Worm (Caenorhabditis elegans): ENCODE results near the gene K10B2.4.
A peak's percentile ranks its signal among the peaks of the same experiment; 100 is the strongest.

Gene K10B2.4

ce11 chrII:6347341-6348118 lies 13.2 kb downstream of the K10B2.4 start, which contains the start of gene lgg-1 (continued):
- TF ChIP-seq egl-44 (GFP tag; IDR thresholded peaks at IDR 0.05) (no peak; the same call in 1 of the 2 replicates), nhr-27 (tag; optimal IDR thresholded peaks at IDR 0.05) (no peak), somi-1 (GFP tag; optimal IDR thresholded peaks at IDR 0.05) (no peak), unc-130 (GFP tag; optimal IDR thresholded peaks at IDR 0.05) (no peak), ceh-91 (GFP tag; IDR thresholded peaks at IDR 0.05) (no peak), ccch-3 (GFP tag; optimal IDR thresholded peaks at IDR 0.05) (no peak), sdz-38 (tag; optimal IDR thresholded peaks at IDR 0.05) (no peak), attf-3 (GFP tag; conservative IDR thresholded peaks at IDR 0.05) (no peak), F52B5.7 (tag; optimal IDR thresholded peaks at IDR 0.05) (peak; percentile 56), tlf-1 (GFP tag; optimal IDR thresholded peaks at IDR 0.05) (no peak), egl-18 (GFP tag; IDR thresholded peaks at IDR 0.05) (0 out of 2 replicates have a peak, but pooled peaks have one; percentile 28), ztf-3 (GFP tag; optimal IDR thresholded peaks at IDR 0.05) (peak; percentile 54), hmg-20 (GFP tag; IDR thresholded peaks at IDR 0.05) (peak; percentile 6; the same call in 1 of the 2 replicates), snpc-1.1 (tag; optimal IDR thresholded peaks at IDR 0.05; ENCODE audit: insufficient read depth) (no peak), mel-28 (tag; optimal IDR thresholded peaks at IDR 0.05; ENCODE audit: borderline replicate concordance) (no peak), B0261.1 (tag; optimal IDR thresholded peaks at IDR 0.05) (no peak), lag-1 (GFP tag; IDR thresholded peaks at IDR 0.05) (0 out of 2 replicates have a peak, but pooled peaks have one; percentile 35), Y56A3A.18 (GFP tag; IDR thresholded peaks at IDR 0.05) (no peak), B0336.3 (GFP tag; IDR thresholded peaks at IDR 0.05) (no peak; the same call in 1 of the 2 replicates), sea-2 (GFP tag; IDR thresholded peaks at IDR 0.05) (no peak), Y95B8A.8 (GFP tag; IDR thresholded peaks at IDR 0.05) (peak; percentile 72), F57A8.1 (GFP tag; optimal IDR thresholded peaks at IDR 0.05) (peak; percentile 0), D2030.7 (GFP tag; IDR thresholded peaks at IDR 0.05) (no peak), hrde-1 (tag; optimal IDR thresholded peaks at IDR 0.05; ENCODE audit: borderline replicate concordance) (no peak), unc-62 (GFP tag; optimal IDR thresholded peaks at IDR 0.05) (no peak), lin-40 (tag; optimal IDR thresholded peaks at IDR 0.05) (peak; percentile 11), mes-4 (tag; optimal IDR thresholded peaks at IDR 0.05) (no peak), efl-1 (GFP tag; optimal IDR thresholded peaks at IDR 0.05) (no peak), hsf-1 (GFP tag; IDR thresholded peaks at IDR 0.05) (no peak), T07F8.4 (tag; optimal IDR thresholded peaks at IDR 0.05) (no peak), F57C9.4 (tag; optimal IDR thresholded peaks at IDR 0.05) (no peak), hlh-26 (GFP tag; conservative IDR thresholded peaks at IDR 0.05) (no peak), let-607 (tag; optimal IDR thresholded peaks at IDR 0.05) (peak in 1 of 2 experiments; percentile 38), nhr-90 (tag; optimal IDR thresholded peaks at IDR 0.05) (peak; percentile 28), ztf-22 (GFP tag; optimal IDR thresholded peaks at IDR 0.05) (no peak), nfyb-1 (GFP tag; IDR thresholded peaks at IDR 0.05) (peak; percentile 79), madf-8 (GFP tag; conservative IDR thresholded peaks at IDR 0.05) (no peak), C17E4.6 (GFP tag; IDR thresholded peaks at IDR 0.05) (no peak; the same call in 1 of the 2 replicates), ceh-58 (GFP tag; IDR thresholded peaks at IDR 0.05) (no peak), Y53F4B.3 (GFP tag; IDR thresholded peaks at IDR 0.05) (no peak), zim-3 (tag; optimal IDR thresholded peaks at IDR 0.05) (peak; percentile 57), mcd-1 (GFP tag; IDR thresholded peaks at IDR 0.05) (peak; percentile 56), ceh-79 (tag; optimal IDR thresholded peaks at IDR 0.05) (no peak), sptf-2 (GFP tag; optimal IDR thresholded peaks at IDR 0.05) (no peak), akir-1 (GFP tag; optimal IDR thresholded peaks at IDR 0.05) (no peak), attf-6 (GFP tag; IDR thresholded peaks at IDR 0.05) (no peak), athp-1 (tag; optimal IDR thresholded peaks at IDR 0.05) (peak; percentile 72)
